Worm (Caenorhabditis elegans) whole organism, early embryonic: ENCODE results near the gene F16G10.3.

Experiments
- B0310.2 ChIP-seq: sonication (generic microtip); optimal IDR thresholded peaks from 2 replicates; lab custom pipeline; 2016; ENCODE audit warnings: mild to moderate bottlenecking, missing genetic modification characterization, missing compliant biosample characterization
- aly-1 ChIP-seq: sonication (generic microtip); optimal IDR thresholded peaks from 2 replicates; lab custom pipeline; 2016; ENCODE audit warnings: missing genetic modification characterization, missing compliant biosample characterization
- ama-1 ChIP-seq: fragments of 150-350 bp; optimal IDR thresholded peaks from 2 replicates; lab custom pipeline; 2014
- ceh-36 ChIP-seq: sonication (generic microtip); optimal IDR thresholded peaks from 2 replicates; lab custom pipeline; 2016; ENCODE audit warnings: missing genetic modification characterization, inconsistent platforms, missing compliant biosample characterization
- ets-7 ChIP-seq: sonication (generic microtip); optimal IDR thresholded peaks from 2 replicates; lab custom pipeline; 2016; ENCODE audit warnings: missing genotype, missing genetic modification characterization, missing compliant biosample characterization
- flt-1 ChIP-seq: fragments of 200-800 bp; sonication (Bioruptor generic); IDR thresholded peaks from 2 replicates; pipeline ENCODE4 v1.3.6; 2022; ENCODE audit warnings: missing genetic modification characterization, missing compliant biosample characterization
- hmbx-1 ChIP-seq: sonication (generic microtip); optimal IDR thresholded peaks from 2 replicates; lab custom pipeline; 2016; ENCODE audit warnings: mild to moderate bottlenecking, missing genetic modification characterization, missing compliant biosample characterization
- hmg-4 ChIP-seq: fragments of 200-800 bp; sonication (Bioruptor generic); optimal IDR thresholded peaks from 2 replicates; lab custom pipeline; 2018; ENCODE audit warnings: mild to moderate bottlenecking, missing genetic modification characterization, missing compliant biosample characterization
- hnd-1 ChIP-seq: sonication (generic microtip); optimal IDR thresholded peaks from 2 replicates; lab custom pipeline; 2016; ENCODE audit warnings: missing genetic modification characterization, missing compliant biosample characterization
- pes-1 ChIP-seq: fragments of 200-800 bp; sonication (Bioruptor generic); IDR thresholded peaks from 2 replicates; pipeline ENCODE4 v1.3.6; 2022; ENCODE audit warnings: missing genetic modification reagents, missing genetic modification characterization, missing compliant biosample characterization
- tbx-11 ChIP-seq: fragments of 200-800 bp; sonication (Bioruptor generic); IDR thresholded peaks from 2 replicates; pipeline ENCODE4 v1.3.6; 2022; ENCODE audit warnings: missing genetic modification characterization, missing compliant biosample characterization
- tra-4 ChIP-seq: sonication (generic microtip); optimal IDR thresholded peaks from 2 replicates; lab custom pipeline; 2017; ENCODE audit warnings: missing genetic modification characterization, missing compliant biosample characterization

- TF ChIP-seq hmg-4 (GFP tag; lab: Kevin White, UChicago) (no peak), ama-1 (no peak), flt-1 (GFP tag; lab: Robert Waterston, UW) (no peak), hmbx-1 (tag; lab: Kevin White, UChicago) (no peak), aly-1 (tag; lab: Kevin White, UChicago) (no peak), ets-7 (no peak), ceh-36 (no peak), B0310.2 (tag; lab: Kevin White, UChicago) (no peak), tra-4 (tag; lab: Kevin White, UChicago) (no peak), tbx-11 (GFP tag; lab: Robert Waterston, UW) (no peak), hnd-1 (tag; lab: Kevin White, UChicago) (no peak), pes-1 (GFP tag; lab: Robert Waterston, UW) (no peak)
Measured at ce11 chrII:2377751-2378150, 5.6 kb downstream of the F16G10.3 start, which contains the start of gene F16G10.6.
